Worm (Caenorhabditis elegans) whole organism, mixed stage, embryonic: ENCODE measurements around the gene F52D2.12.

ENCODE experiments used
- M03D4.4 ChIP-seq: sonication (generic microtip); optimal IDR thresholded peaks from 2 replicates; lab custom pipeline; 2017; ENCODE audit warnings: mild to moderate bottlenecking, missing genetic modification characterization, missing compliant biosample characterization
- bed-3 ChIP-seq: fragments of 200-800 bp; sonication (Bioruptor generic); optimal IDR thresholded peaks from 3 replicates; lab custom pipeline; 2018; ENCODE audit warnings: mild to moderate bottlenecking, missing genetic modification characterization, moderate library complexity, missing compliant biosample characterization
- blmp-1 ChIP-seq: fragments of 150-350 bp; optimal IDR thresholded peaks from 2 replicates; lab custom pipeline; 2014; ENCODE audit warnings: missing biosample characterization, missing genetic modification characterization
- ceh-39 ChIP-seq: fragments of 150-350 bp; optimal IDR thresholded peaks from 2 replicates; lab custom pipeline; 2014; ENCODE audit warnings: missing biosample characterization, missing genetic modification characterization
- ceh-43 ChIP-seq: fragments of 200-800 bp; sonication (Bioruptor generic); optimal IDR thresholded peaks from 2 replicates; lab custom pipeline; 2018; ENCODE audit warnings: mild to moderate bottlenecking, missing genetic modification characterization, moderate library complexity, missing compliant biosample characterization
- ceh-83 ChIP-seq: fragments of 200-800 bp; sonication (Bioruptor generic); optimal IDR thresholded peaks from 2 replicates; lab custom pipeline; 2018; ENCODE audit warnings: mild to moderate bottlenecking, missing genetic modification characterization, missing compliant biosample characterization
- ces-1 ChIP-seq: fragments of 150-350 bp; optimal IDR thresholded peaks from 2 replicates; lab custom pipeline; 2014; ENCODE audit warnings: missing biosample characterization, missing genetic modification reagents, missing genetic modification characterization
- cnd-1 ChIP-seq: fragments of 200-800 bp; sonication (Bioruptor generic); optimal IDR thresholded peaks from 2 replicates; lab custom pipeline; 2018; ENCODE audit warnings: mild to moderate bottlenecking, missing genetic modification characterization, missing compliant biosample characterization
- drap-1 ChIP-seq: fragments of 200-800 bp; sonication (Bioruptor generic); optimal IDR thresholded peaks from 3 replicates; lab custom pipeline; 2018; ENCODE audit warnings: mild to moderate bottlenecking, missing genetic modification characterization, missing compliant biosample characterization
- elt-1 ChIP-seq: sonication (generic microtip); optimal IDR thresholded peaks from 2 replicates; lab custom pipeline; 2017; ENCODE audit warnings: missing genetic modification characterization, mild to moderate bottlenecking, missing compliant biosample characterization, antibody characterized with exemption, moderate library complexity, borderline replicate concordance; ENCODE audit not compliant: insufficient read depth
- elt-3 ChIP-seq: fragments of 150-350 bp; optimal IDR thresholded peaks from 2 replicates; lab custom pipeline; 2014; ENCODE audit warnings: missing biosample characterization, missing genetic modification characterization
- flh-1 ChIP-seq: fragments of 200-800 bp; sonication (Bioruptor generic); optimal IDR thresholded peaks from 2 replicates; lab custom pipeline; 2018; ENCODE audit warnings: mild to moderate bottlenecking, missing genetic modification characterization, moderate library complexity, missing compliant biosample characterization
- hlh-1 ChIP-seq: fragments of 150-350 bp; optimal IDR thresholded peaks from 2 replicates; lab custom pipeline; 2014; ENCODE audit warnings: missing biosample characterization, missing genetic modification reagents, missing genetic modification characterization
- lin-32 ChIP-seq: fragments of 200-800 bp; sonication (Bioruptor generic); optimal IDR thresholded peaks from 2 replicates; lab custom pipeline; 2018; ENCODE audit warnings: mild to moderate bottlenecking, missing genetic modification characterization, missing compliant biosample characterization
- lsy-2 ChIP-seq: fragments of 150-350 bp; optimal IDR thresholded peaks from 2 replicates; lab custom pipeline; 2014; ENCODE audit warnings: missing biosample characterization, missing genetic modification characterization
- mab-5 ChIP-seq: fragments of 150-350 bp; optimal IDR thresholded peaks from 2 replicates; lab custom pipeline; 2014; ENCODE audit warnings: missing biosample characterization, missing genetic modification characterization
- mep-1 ChIP-seq: fragments of 150-350 bp; optimal IDR thresholded peaks from 2 replicates; lab custom pipeline; 2017; ENCODE audit warnings: missing biosample characterization, missing genetic modification reagents, missing genetic modification characterization, inconsistent platforms
- mls-2 ChIP-seq: sonication (generic microtip); optimal IDR thresholded peaks from 2 replicates; lab custom pipeline; 2016; ENCODE audit warnings: mild to moderate bottlenecking, missing genetic modification characterization, moderate library complexity, missing compliant biosample characterization
- nhr-12 ChIP-seq: fragments of 150-350 bp; optimal IDR thresholded peaks from 2 replicates; lab custom pipeline; 2014; ENCODE audit warnings: missing biosample characterization, missing genetic modification characterization
- nhr-2 ChIP-seq: fragments of 150-350 bp; optimal IDR thresholded peaks from 2 replicates; lab custom pipeline; 2014; ENCODE audit warnings: missing biosample characterization, missing genetic modification characterization
- nhr-237 ChIP-seq: fragments of 150-350 bp; optimal IDR thresholded peaks from 2 replicates; lab custom pipeline; 2014; ENCODE audit warnings: missing biosample characterization, missing genetic modification characterization
- nhr-28 ChIP-seq: fragments of 150-350 bp; optimal IDR thresholded peaks from 2 replicates; lab custom pipeline; 2014; ENCODE audit warnings: missing biosample characterization, missing genetic modification characterization
- pha-4 ChIP-seq: fragments of 150-350 bp; optimal IDR thresholded peaks from 2 replicates; lab custom pipeline; 2018; ENCODE audit warnings: missing biosample characterization, missing genetic modification reagents, missing genetic modification characterization
- sem-2 ChIP-seq: fragments of 200-800 bp; sonication (Bioruptor generic); optimal IDR thresholded peaks from 2 replicates; lab custom pipeline; 2018; ENCODE audit warnings: mild to moderate bottlenecking, missing genetic modification characterization, missing compliant biosample characterization
- snpc-4 ChIP-seq: fragments of 150-350 bp; optimal IDR thresholded peaks from 2 replicates; lab custom pipeline; 2014; ENCODE audit warnings: missing biosample characterization, missing genetic modification characterization
- sptf-1 ChIP-seq: sonication (generic microtip); optimal IDR thresholded peaks from 2 replicates; lab custom pipeline; 2017; ENCODE audit warnings: mild to moderate bottlenecking, missing genetic modification characterization, moderate library complexity, missing compliant biosample characterization
- tbx-8 ChIP-seq: fragments of 200-800 bp; sonication (Bioruptor generic); optimal IDR thresholded peaks from 2 replicates; lab custom pipeline; 2018; ENCODE audit warnings: mild to moderate bottlenecking, missing genetic modification characterization, moderate library complexity, missing compliant biosample characterization
- unc-120 ChIP-seq: sonication (generic microtip); optimal IDR thresholded peaks from 2 replicates; lab custom pipeline; 2017; ENCODE audit warnings: missing genetic modification characterization, missing compliant biosample characterization; ENCODE audit not compliant: poor library complexity, severe bottlenecking
- unc-39 ChIP-seq: fragments of 150-350 bp; optimal IDR thresholded peaks from 2 replicates; lab custom pipeline; 2014; ENCODE audit warnings: missing biosample characterization, missing genetic modification characterization
- unc-62 ChIP-seq: fragments of 150-350 bp; optimal IDR thresholded peaks from 2 replicates; lab custom pipeline; 2014; ENCODE audit warnings: missing biosample characterization, missing genetic modification reagents, missing genetic modification characterization
- zip-8 ChIP-seq: fragments of 150-350 bp; optimal IDR thresholded peaks from 2 replicates; lab custom pipeline; 2014; ENCODE audit warnings: missing biosample characterization, missing genetic modification characterization
- ztf-11 ChIP-seq: fragments of 150-350 bp; optimal IDR thresholded peaks from 2 replicates; lab custom pipeline; 2014; ENCODE audit warnings: missing biosample characterization, missing genetic modification characterization

Gene F52D2.12

DNA sequence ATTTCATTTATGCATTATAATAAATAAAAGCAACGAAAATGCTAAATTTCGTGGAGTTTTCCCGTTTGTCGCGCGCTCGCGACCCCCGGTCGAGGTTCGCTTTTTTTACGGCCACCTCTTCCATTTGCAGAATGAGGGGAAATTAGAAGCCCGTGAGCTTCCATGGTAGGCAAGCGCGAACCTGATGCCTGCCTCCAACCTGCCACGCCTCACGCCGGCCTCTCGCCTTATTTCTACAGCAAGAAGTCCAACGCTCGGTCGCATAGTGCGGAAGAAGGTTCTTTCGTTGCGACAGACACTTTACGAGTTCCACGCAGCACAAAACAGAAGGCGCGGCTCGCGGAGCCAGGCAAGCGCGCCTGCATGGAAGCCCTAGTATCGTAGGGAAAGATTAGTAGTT is 6.2 kb upstream of the F52D2.12 start:
- TF ChIP-seq ceh-83 = no peak
- no peak for TF ChIP-seq blmp-1
- no peak for TF ChIP-seq nhr-237
- no peak for TF ChIP-seq lsy-2
- TF ChIP-seq mls-2 (tag; lab: Kevin White, UChicago) = no peak
- TF ChIP-seq elt-1 (tag; lab: Kevin White, UChicago) = no peak
- TF ChIP-seq pha-4 (tag; lab: Kevin White, UChicago) = no peak
- TF ChIP-seq lin-32 = no peak
- TF ChIP-seq sem-2 (GFP tag; lab: Kevin White, UChicago) = no peak
- TF ChIP-seq bed-3 (GFP tag; lab: Kevin White, UChicago) = no peak
- no peak for TF ChIP-seq elt-3
- TF ChIP-seq nhr-28 (tag; lab: Kevin White, UChicago) = no peak
- no peak for TF ChIP-seq zip-8 (tag; lab: Kevin White, UChicago)
- no peak for TF ChIP-seq cnd-1 (tag; lab: Kevin White, UChicago)
- TF ChIP-seq mep-1 (tag; lab: Kevin White, UChicago) = no peak

DNA sequence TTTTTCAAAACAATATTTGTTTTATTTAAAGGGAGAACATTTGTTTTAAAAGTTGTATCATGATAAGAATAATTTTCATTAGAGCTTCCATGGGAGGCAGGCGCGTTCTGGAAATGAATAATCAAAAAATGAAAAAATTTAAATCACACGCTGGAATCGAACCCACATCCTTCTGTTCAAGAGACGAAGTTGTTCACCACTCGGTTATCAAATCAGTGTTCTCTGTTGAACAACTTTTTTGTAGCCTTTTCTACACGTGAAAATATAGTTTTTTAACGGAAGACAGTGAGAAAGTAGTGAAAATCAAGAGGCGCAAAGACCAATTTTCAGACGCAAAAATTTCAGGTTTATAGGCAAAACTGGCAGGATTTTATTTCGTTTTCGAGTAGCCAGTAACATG is 5.0 kb upstream of the F52D2.12 start:
- TF ChIP-seq elt-3 (no peak), mep-1 (tag; lab: Kevin White, UChicago) (no peak), elt-1 (tag; lab: Kevin White, UChicago) (no peak), unc-120 (tag; lab: Kevin White, UChicago) (no peak), zip-8 (tag; lab: Kevin White, UChicago) (no peak), blmp-1 (no peak), sptf-1 (tag; lab: Kevin White, UChicago) (no peak), sem-2 (GFP tag; lab: Kevin White, UChicago) (no peak), mls-2 (tag; lab: Kevin White, UChicago) (no peak), ceh-43 (no peak), nhr-2 (tag; lab: Kevin White, UChicago) (no peak), nhr-12 (no peak), snpc-4 (tag; lab: Kevin White, UChicago) (no peak), M03D4.4 (tag; lab: Kevin White, UChicago) (no peak), ceh-39 (tag; lab: Kevin White, UChicago) (no peak), hlh-1 (no peak), lin-32 (no peak), cnd-1 (tag; lab: Kevin White, UChicago) (no peak)

DNA sequence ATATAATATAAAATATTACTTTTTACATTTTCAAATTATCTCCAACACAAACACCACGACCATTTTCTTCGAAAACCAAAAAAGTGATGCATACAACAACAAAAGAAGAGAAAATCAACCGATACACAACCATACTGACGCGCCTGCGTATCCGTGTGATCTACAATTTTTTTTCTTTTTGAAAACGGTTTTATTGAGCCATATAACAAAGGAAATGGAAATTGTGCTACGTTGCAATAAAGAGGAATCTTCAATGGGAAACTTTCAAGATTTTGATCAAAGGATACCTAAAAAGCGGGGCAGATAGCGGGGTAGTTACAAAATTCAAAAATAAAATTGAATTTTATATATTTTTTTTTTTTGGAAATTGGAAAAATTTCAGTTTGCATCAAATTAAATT is 3.1 kb upstream of the F52D2.12 start, which contains the start of gene F52D2.5:
Gene F52D2.5, minus strand, starts transcription at position 101 of the 400 bp plus-strand sequence.
- TF ChIP-seq mab-5 (tag; lab: Kevin White, UChicago) (no peak), nhr-28 (tag; lab: Kevin White, UChicago) (no peak), nhr-12 (no peak), mep-1 (tag; lab: Kevin White, UChicago) (no peak), flh-1 (GFP tag; lab: Kevin White, UChicago) (no peak), sem-2 (GFP tag; lab: Kevin White, UChicago) (no peak), nhr-2 (tag; lab: Kevin White, UChicago) (no peak), drap-1 (GFP tag; lab: Kevin White, UChicago) (no peak), mls-2 (tag; lab: Kevin White, UChicago) (no peak), elt-3 (no peak), blmp-1 (no peak)
- TF ChIP-seq, all 35 proteins: peak for 0

DNA sequence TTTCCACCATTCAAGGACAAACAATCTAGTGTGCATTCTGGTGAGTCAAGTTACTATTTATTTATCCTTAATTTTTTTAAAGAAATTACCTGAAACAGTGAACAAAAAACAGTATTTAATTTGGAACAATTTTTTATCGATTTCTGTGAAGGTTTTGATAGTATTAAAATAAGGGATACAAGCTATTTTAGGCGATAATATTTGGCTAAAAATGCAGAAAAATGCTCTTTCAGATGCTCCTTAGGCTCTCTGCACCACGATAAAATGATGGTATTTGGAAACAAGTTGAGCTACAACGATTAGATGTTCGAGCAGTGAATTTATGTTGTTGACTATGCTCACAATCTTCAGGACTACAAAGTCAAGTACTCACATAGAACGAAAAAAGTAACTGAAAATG is 2.1 kb upstream of the F52D2.12 start, which contains the start of gene F52D2.6:
Gene F52D2.6, plus strand, starts transcription at position 301 of the 400 bp plus-strand sequence.
- TF ChIP-seq unc-62 (GFP tag; lab: Kevin White, UChicago) = no peak
- TF ChIP-seq nhr-237 = no peak
- TF ChIP-seq unc-120 (tag; lab: Kevin White, UChicago) = no peak
- no peak for TF ChIP-seq ceh-43
- no peak for TF ChIP-seq ceh-83
- no peak for TF ChIP-seq ces-1 (GFP tag; lab: Kevin White, UChicago)
- TF ChIP-seq bed-3 (GFP tag; lab: Kevin White, UChicago) = no peak
- TF ChIP-seq sptf-1 (tag; lab: Kevin White, UChicago) = no peak
- no peak for TF ChIP-seq nhr-12

DNA sequence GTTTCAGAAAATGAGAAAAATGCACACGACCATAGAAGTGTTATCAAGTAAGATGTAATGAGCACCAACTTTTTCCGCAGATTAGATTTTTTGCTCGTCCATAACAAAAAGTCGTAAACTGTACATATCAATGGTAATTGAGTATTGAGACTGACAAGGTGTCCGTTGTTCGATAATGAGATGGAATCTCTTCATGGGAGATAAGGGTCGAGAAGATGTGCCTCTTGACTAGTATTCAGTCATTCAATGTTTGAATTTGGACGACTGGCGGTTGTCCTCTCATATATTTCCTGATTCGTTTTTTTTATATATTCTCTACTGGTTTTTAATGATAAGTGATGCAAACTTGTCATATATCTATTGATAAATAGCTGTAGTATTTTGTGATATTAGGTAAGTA is 3.8 kb downstream of the F52D2.12 start:
- TF ChIP-seq unc-39 (tag; lab: Kevin White, UChicago) = no peak
- TF ChIP-seq ztf-11 (tag; lab: Kevin White, UChicago) = no peak
- no peak for TF ChIP-seq mep-1 (tag; lab: Kevin White, UChicago)
- TF ChIP-seq tbx-8 (GFP tag; lab: Kevin White, UChicago) = no peak
- no peak for TF ChIP-seq hlh-1
- TF ChIP-seq snpc-4 (tag; lab: Kevin White, UChicago) = no peak
- TF ChIP-seq sem-2 (GFP tag; lab: Kevin White, UChicago) = no peak
- TF ChIP-seq ces-1 (GFP tag; lab: Kevin White, UChicago) = no peak
